Worm (Caenorhabditis elegans) whole organism, late embryonic: Measurements from ENCODE around the gene ZC266.1.

ENCODE experiments used
- C08G9.2 ChIP-seq: sonication (generic microtip); optimal IDR thresholded peaks from 2 replicates; lab custom pipeline; 2016; ENCODE audit warnings: mild to moderate bottlenecking, missing genetic modification characterization, moderate library complexity, missing compliant biosample characterization
- ceh-19 ChIP-seq: fragments of 200-800 bp; sonication (Bioruptor generic); optimal IDR thresholded peaks from 2 replicates; lab custom pipeline; 2018; ENCODE audit warnings: mild to moderate bottlenecking, missing genetic modification characterization, missing compliant biosample characterization
- dmd-4 ChIP-seq: sonication (generic microtip); optimal IDR thresholded peaks from 2 replicates; lab custom pipeline; 2016; ENCODE audit warnings: borderline replicate concordance, missing genetic modification characterization, missing compliant biosample characterization
- elt-2 ChIP-seq: sonication (generic microtip); optimal IDR thresholded peaks from 2 replicates; lab custom pipeline; 2016; ENCODE audit warnings: missing genetic modification reagents, missing genetic modification characterization, missing compliant biosample characterization
- eyg-1 ChIP-seq: sonication (generic microtip); optimal IDR thresholded peaks from 2 replicates; lab custom pipeline; 2016; ENCODE audit warnings: missing genotype, missing genetic modification characterization, missing compliant biosample characterization
- fkh-6 ChIP-seq: sonication (generic microtip); optimal IDR thresholded peaks from 2 replicates; lab custom pipeline; 2016; ENCODE audit warnings: missing genetic modification characterization, missing compliant biosample characterization
- gmeb-2 ChIP-seq: sonication (generic microtip); optimal IDR thresholded peaks from 2 replicates; lab custom pipeline; 2016; ENCODE audit warnings: missing genetic modification characterization, inconsistent platforms, missing compliant biosample characterization
- hlh-8 ChIP-seq: sonication (generic microtip); optimal IDR thresholded peaks from 2 replicates; lab custom pipeline; 2016; ENCODE audit warnings: missing genotype, missing genetic modification characterization, missing compliant biosample characterization
- pha-4 ChIP-seq: fragments of 150-350 bp; optimal IDR thresholded peaks from 2 replicates; lab custom pipeline; 2018; ENCODE audit warnings: missing biosample characterization, missing genetic modification reagents, missing genetic modification characterization
- pqm-1 ChIP-seq: sonication (generic microtip); optimal IDR thresholded peaks from 2 replicates; lab custom pipeline; 2016; ENCODE audit warnings: missing genetic modification characterization, missing compliant biosample characterization
- ref-2 ChIP-seq: sonication (generic microtip); optimal IDR thresholded peaks from 2 replicates; lab custom pipeline; 2016; ENCODE audit warnings: missing genetic modification characterization, missing compliant biosample characterization
- rnt-1 ChIP-seq: sonication (generic microtip); optimal IDR thresholded peaks from 2 replicates; lab custom pipeline; 2016; ENCODE audit warnings: missing genetic modification characterization, missing compliant biosample characterization

DNA sequence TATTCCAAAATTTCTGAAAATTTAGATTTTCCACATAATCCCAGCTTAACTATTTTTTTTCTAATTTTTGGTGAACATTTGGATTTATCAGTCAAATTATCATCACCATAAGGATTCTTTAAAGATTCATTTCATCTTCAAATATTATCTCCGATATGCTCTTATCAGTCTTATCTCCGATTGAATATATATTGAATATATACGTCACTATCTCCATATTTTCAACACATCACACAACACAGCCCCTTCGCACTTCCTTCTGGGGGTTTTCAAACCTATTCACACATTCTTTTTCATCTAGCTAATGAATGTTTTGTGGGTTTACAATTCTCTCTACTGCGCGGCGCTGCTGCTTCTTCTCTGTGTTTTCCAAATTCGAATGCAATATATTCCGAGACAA, 1.4 kb downstream of the ZC266.1 start:
- TF ChIP-seq dmd-4 (tag; lab: Kevin White, UChicago) (no peak), hlh-8 (tag; lab: Kevin White, UChicago) (no peak), pha-4 (no peak), ceh-19 (GFP tag; lab: Kevin White, UChicago) (no peak), pqm-1 (no peak), eyg-1 (no peak), fkh-6 (tag; lab: Kevin White, UChicago) (no peak), ref-2 (tag; lab: Kevin White, UChicago) (no peak), C08G9.2 (tag; lab: Kevin White, UChicago) (no peak), elt-2 (tag; lab: Kevin White, UChicago) (no peak), gmeb-2 (tag; lab: Kevin White, UChicago) (no peak), rnt-1 (tag; lab: Kevin White, UChicago) (no peak)
